Fruit fly (Drosophila melanogaster): Measurements from ENCODE around the gene Sgs8.

Gene Sgs8

DNA sequence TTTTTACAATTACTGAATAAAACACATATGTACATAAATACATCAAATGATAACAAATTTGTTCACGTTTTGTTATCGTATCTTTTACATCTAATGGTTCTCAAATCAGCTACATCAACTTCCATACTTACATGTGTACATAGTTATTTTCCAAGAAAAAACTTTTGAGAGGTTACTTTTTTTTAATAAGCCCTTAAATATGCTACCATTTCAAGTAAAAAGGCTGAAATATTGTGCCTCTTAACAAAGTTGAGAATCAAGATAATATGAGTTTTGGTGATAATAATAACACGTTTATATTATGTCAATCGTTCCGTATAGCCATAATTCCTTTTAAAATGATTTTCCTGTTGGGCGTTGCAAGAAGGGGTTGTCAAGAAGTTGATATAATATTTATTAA lies 18.7 kb downstream of the Sgs8 start:
- TF ChIP-seq CG4617 (GFP tag; optimal IDR thresholded peaks at IDR 0.05; ENCODE audit: borderline replicate concordance) (no peak), grn (GFP tag; optimal IDR thresholded peaks at IDR 0.05) (peak; percentile 55), MBD-R2 (GFP tag; IDR thresholded peaks at IDR 0.05) (no peak), sens (GFP tag) (peak; percentile 24), E2f1 (GFP tag; IDR thresholded peaks at IDR 0.05) (no peak), mld (GFP tag; IDR thresholded peaks at IDR 0.05; ENCODE audit: partially characterized antibody) (no peak)

DNA sequence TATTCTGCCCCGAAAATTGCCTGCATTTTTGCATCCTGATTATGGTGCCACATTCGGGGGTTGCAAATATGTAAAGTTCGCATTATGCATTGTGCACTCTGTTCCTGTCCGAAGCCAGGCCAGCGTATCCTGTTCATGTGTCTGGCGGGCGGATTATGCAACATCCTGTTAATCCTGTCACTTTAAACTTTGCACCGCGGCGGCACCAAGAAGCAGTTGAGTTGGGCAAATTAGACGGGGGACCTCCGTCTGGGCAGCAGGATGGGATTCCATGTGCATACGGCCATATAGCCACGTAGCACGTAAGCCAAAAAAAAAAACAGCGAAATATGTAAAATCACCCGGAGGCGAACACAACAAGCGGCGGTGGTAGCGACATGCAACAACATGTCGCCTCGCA lies 19.7 kb downstream of the Sgs8 start:
- TF ChIP-seq oc (tag; optimal IDR thresholded peaks at IDR 0.05): no peak
- no peak for TF ChIP-seq CG8089 (GFP tag; optimal IDR thresholded peaks at IDR 0.05)
- TF ChIP-seq tna (GFP tag; IDR thresholded peaks at IDR 0.05; ENCODE audit: partially characterized antibody): 0 out of 2 replicates have a peak, but pooled peaks have one; percentile 26
- no peak for TF ChIP-seq B-H2 (GFP tag; optimal IDR thresholded peaks at IDR 0.05)
- no peak for TF ChIP-seq Rx (GFP tag; IDR thresholded peaks at IDR 0.05)
- TF ChIP-seq CG15479 (GFP tag; optimal IDR thresholded peaks at IDR 0.05): peak; percentile 35
- peak; percentile 74; the same call in 1 of the 2 replicates for TF ChIP-seq chm (GFP tag; IDR thresholded peaks at IDR 0.05)
- no peak for TF ChIP-seq CG8924 (tag; optimal IDR thresholded peaks at IDR 0.05)
- no peak for TF ChIP-seq CG2678 (tag; optimal IDR thresholded peaks at IDR 0.05)
- TF ChIP-seq CG11456 (GFP tag; IDR thresholded peaks at IDR 0.05): no peak
- no peak for TF ChIP-seq CG8281 (tag; optimal IDR thresholded peaks at IDR 0.05)
- TF ChIP-seq gcm2 (GFP tag; optimal IDR thresholded peaks at IDR 0.05): no peak
- TF ChIP-seq Dek (tag; optimal IDR thresholded peaks at IDR 0.05): no peak
- TF ChIP-seq p53 (GFP tag; optimal IDR thresholded peaks at IDR 0.05): peak; percentile 85
- no peak for TF ChIP-seq CG11723 (GFP tag; optimal IDR thresholded peaks at IDR 0.05)
- no peak for TF ChIP-seq CG3407 (GFP tag; optimal IDR thresholded peaks at IDR 0.05)
- TF ChIP-seq chinmo (GFP tag; IDR thresholded peaks at IDR 0.05; ENCODE audit: partially characterized antibody): no peak
- no peak for TF ChIP-seq lov (optimal IDR thresholded peaks at IDR 0.05)
- 0 out of 3 replicates have a peak, but pooled peaks have one; percentile 66 for TF ChIP-seq lov (GFP tag; IDR thresholded peaks at IDR 0.05)
- no peak for TF ChIP-seq CG15011 (GFP tag; optimal IDR thresholded peaks at IDR 0.05)
- TF ChIP-seq CG18599 (GFP tag; optimal IDR thresholded peaks at IDR 0.05): no peak
- TF ChIP-seq Lhr (GFP tag; optimal IDR thresholded peaks at IDR 0.05): no peak
- 0 out of 3 replicates have a peak, but pooled peaks have one; percentile 20 for TF ChIP-seq H15 (GFP tag; IDR thresholded peaks at IDR 0.05)
- TF ChIP-seq Ets97D (GFP tag; optimal IDR thresholded peaks at IDR 0.05): no peak
- no peak for TF ChIP-seq Bgb (GFP tag; IDR thresholded peaks at IDR 0.05; ENCODE audit: partially characterized antibody)
- peak; percentile 2 for TF ChIP-seq ash1 (GFP tag; optimal IDR thresholded peaks at IDR 0.05)
- no peak for TF ChIP-seq CG8944 (GFP tag; optimal IDR thresholded peaks at IDR 0.05)
- TF ChIP-seq lab (GFP tag; optimal IDR thresholded peaks at IDR 0.05): no peak
- no peak for TF ChIP-seq CG3065 (GFP tag; optimal IDR thresholded peaks at IDR 0.05)
- peak in 1 of 2 experiments; percentile 24 for TF ChIP-seq Pdp1 (GFP tag; optimal IDR thresholded peaks at IDR 0.05)
- 0 out of 3 replicates have a peak, but pooled peaks have one; percentile 18 for TF ChIP-seq ci (GFP tag; IDR thresholded peaks at IDR 0.05)
- TF ChIP-seq rib (GFP tag; IDR thresholded peaks at IDR 0.05): no peak
- no peak for TF ChIP-seq CG17802 (tag; optimal IDR thresholded peaks at IDR 0.05)
- TF ChIP-seq insv (GFP tag; optimal IDR thresholded peaks at IDR 0.05): no peak
- no peak for TF ChIP-seq zfh2 (GFP tag; optimal IDR thresholded peaks at IDR 0.05)
- TF ChIP-seq tio (GFP tag; optimal IDR thresholded peaks at IDR 0.05): no peak
- TF ChIP-seq CG31224 (GFP tag; IDR thresholded peaks at IDR 0.05): no peak
- no peak for TF ChIP-seq knrl (GFP tag; IDR thresholded peaks at IDR 0.05; ENCODE audit: partially characterized antibody)
- TF ChIP-seq Med (GFP tag): peak; percentile 65
- peak; percentile 1 for TF ChIP-seq CG11398 (GFP tag; optimal IDR thresholded peaks at IDR 0.05)
- no peak for TF ChIP-seq lbe (GFP tag; optimal IDR thresholded peaks at IDR 0.05)
- no peak for TF ChIP-seq Rfx (GFP tag; IDR thresholded peaks at IDR 0.05)
- no peak for TF ChIP-seq zfh1 (GFP tag; IDR thresholded peaks at IDR 0.05)
- TF ChIP-seq Hr39 (optimal IDR thresholded peaks at IDR 0.05): no peak
